Worm (Caenorhabditis elegans): ENCODE data around the gene C25H3.16.

C25H3.16 gene

DNA sequence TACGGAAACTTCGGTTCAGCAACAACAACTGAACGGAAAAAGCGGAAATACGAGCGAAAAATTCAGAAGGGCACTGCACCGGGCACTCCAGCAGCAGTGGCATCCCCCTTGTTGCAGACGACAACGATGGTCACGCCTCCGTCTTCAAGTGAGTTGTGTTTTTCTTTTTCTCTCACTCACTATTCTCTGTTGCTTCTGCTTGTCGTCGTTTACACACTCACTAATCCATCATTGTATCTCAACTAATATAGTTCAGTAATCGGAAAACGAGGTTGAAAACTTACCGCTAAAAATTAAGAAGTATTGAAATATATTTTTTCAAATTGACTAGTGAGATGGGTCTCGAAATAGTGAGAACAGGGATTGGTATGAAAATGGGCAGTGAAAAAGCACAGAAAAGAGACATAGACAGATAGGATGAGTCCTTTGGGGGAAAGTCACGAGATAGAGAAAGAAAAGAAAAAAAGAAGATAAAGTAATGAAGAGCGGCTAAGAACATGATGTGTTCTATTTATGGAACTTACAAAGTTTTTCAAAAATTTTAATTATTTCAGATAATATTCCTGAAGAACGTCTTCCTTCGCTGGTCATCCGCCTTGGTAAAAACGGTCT is 2.8 kb upstream of the C25H3.16 start:
- no peak for TF ChIP-seq snpc-4 (tag; optimal IDR thresholded peaks at IDR 0.05)
- TF ChIP-seq mep-1 (tag; optimal IDR thresholded peaks at IDR 0.05), result no peak
- TF ChIP-seq nhr-237 (tag; optimal IDR thresholded peaks at IDR 0.05), result no peak
- TF ChIP-seq ham-2 (GFP tag; optimal IDR thresholded peaks at IDR 0.05), result no peak
- TF ChIP-seq lsy-2 (tag; optimal IDR thresholded peaks at IDR 0.05), result no peak
- TF ChIP-seq ces-1 (GFP tag; optimal IDR thresholded peaks at IDR 0.05), result no peak
- no peak for TF ChIP-seq pha-4 (tag; optimal IDR thresholded peaks at IDR 0.05)
- TF ChIP-seq lin-13 (tag; optimal IDR thresholded peaks at IDR 0.05), result no peak
- TF ChIP-seq nhr-28 (tag; optimal IDR thresholded peaks at IDR 0.05), result no peak
- no peak for TF ChIP-seq mls-2 (tag; optimal IDR thresholded peaks at IDR 0.05)
- TF ChIP-seq zip-8 (tag; optimal IDR thresholded peaks at IDR 0.05), result no peak
- TF ChIP-seq sptf-1 (tag; optimal IDR thresholded peaks at IDR 0.05), result no peak
- no peak for TF ChIP-seq bed-3 (GFP tag; optimal IDR thresholded peaks at IDR 0.05)
- no peak for TF ChIP-seq nhr-76 (tag; optimal IDR thresholded peaks at IDR 0.05)

DNA sequence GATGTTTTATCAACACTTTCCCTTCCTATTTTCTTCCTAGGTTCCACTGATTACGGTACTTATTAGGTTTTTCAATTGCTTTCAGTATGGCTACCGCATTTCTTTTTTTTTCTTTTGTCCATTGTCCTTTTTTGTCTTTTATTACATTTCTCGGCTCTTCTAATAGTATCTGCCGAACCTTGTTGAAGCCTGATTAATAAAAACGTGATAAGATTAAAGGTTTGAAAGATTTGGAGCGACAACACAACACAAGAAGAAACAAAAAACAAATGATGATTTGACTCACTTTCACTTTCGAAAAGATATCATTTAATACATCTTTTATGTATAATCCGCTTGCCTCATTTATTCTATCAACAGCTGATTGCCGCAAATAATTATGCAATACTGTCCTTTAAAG is 1.1 kb upstream of the C25H3.16 start, which contains the start of gene C25H3.15:
C25H3.15 (plus strand) TSS at position 301 of the 400 bp plus-strand sequence.
- TF ChIP-seq nhr-2 (tag; optimal IDR thresholded peaks at IDR 0.05), result no peak
- no peak for TF ChIP-seq unc-120 (tag; optimal IDR thresholded peaks at IDR 0.05; ENCODE audit: poor library complexity, severe bottlenecking)
- no peak for TF ChIP-seq hlh-1 (tag; optimal IDR thresholded peaks at IDR 0.05)
- TF ChIP-seq M03D4.4 (tag; optimal IDR thresholded peaks at IDR 0.05), result no peak
- TF ChIP-seq blmp-1 (tag; optimal IDR thresholded peaks at IDR 0.05), result no peak
- no peak for TF ChIP-seq ceh-39 (tag; optimal IDR thresholded peaks at IDR 0.05)

- TF ChIP-seq mls-2 (tag; optimal IDR thresholded peaks at IDR 0.05) (no peak), ceh-39 (tag; optimal IDR thresholded peaks at IDR 0.05) (peak; percentile 70), sem-2 (GFP tag; optimal IDR thresholded peaks at IDR 0.05) (peak; percentile 50), elt-1 (tag; optimal IDR thresholded peaks at IDR 0.05; ENCODE audit: borderline replicate concordance, insufficient read depth) (peak; percentile 52), drap-1 (GFP tag; optimal IDR thresholded peaks at IDR 0.05) (peak; percentile 55)
Observed at ce11 chrII:5667540-5667939, 1.4 kb downstream of the C25H3.16 start.

- TF ChIP-seq snpc-4 (tag; optimal IDR thresholded peaks at IDR 0.05) (no peak), bed-3 (GFP tag; optimal IDR thresholded peaks at IDR 0.05) (no peak), ztf-11 (tag; optimal IDR thresholded peaks at IDR 0.05) (no peak), sptf-1 (tag; optimal IDR thresholded peaks at IDR 0.05) (no peak), unc-120 (tag; optimal IDR thresholded peaks at IDR 0.05; ENCODE audit: poor library complexity, severe bottlenecking) (no peak), ceh-39 (tag; optimal IDR thresholded peaks at IDR 0.05) (no peak), lin-13 (tag; optimal IDR thresholded peaks at IDR 0.05) (no peak), nhr-76 (tag; optimal IDR thresholded peaks at IDR 0.05) (no peak), ceh-43 (GFP tag; optimal IDR thresholded peaks at IDR 0.05) (no peak), elt-1 (tag; optimal IDR thresholded peaks at IDR 0.05; ENCODE audit: borderline replicate concordance, insufficient read depth) (no peak), nhr-237 (tag; optimal IDR thresholded peaks at IDR 0.05) (no peak), pha-4 (tag; optimal IDR thresholded peaks at IDR 0.05) (no peak), lin-32 (GFP tag; optimal IDR thresholded peaks at IDR 0.05) (no peak), elt-3 (tag; optimal IDR thresholded peaks at IDR 0.05) (no peak), tbx-8 (GFP tag; optimal IDR thresholded peaks at IDR 0.05) (no peak), ceh-83 (GFP tag; optimal IDR thresholded peaks at IDR 0.05) (no peak), nhr-2 (tag; optimal IDR thresholded peaks at IDR 0.05) (no peak)
Observed at ce11 chrII:5668830-5669229, 2.7 kb downstream of the C25H3.16 start, which contains the start of gene C25H3.7. TSS of gene C25H3.7 (minus strand) at chrII:5668930.

DNA sequence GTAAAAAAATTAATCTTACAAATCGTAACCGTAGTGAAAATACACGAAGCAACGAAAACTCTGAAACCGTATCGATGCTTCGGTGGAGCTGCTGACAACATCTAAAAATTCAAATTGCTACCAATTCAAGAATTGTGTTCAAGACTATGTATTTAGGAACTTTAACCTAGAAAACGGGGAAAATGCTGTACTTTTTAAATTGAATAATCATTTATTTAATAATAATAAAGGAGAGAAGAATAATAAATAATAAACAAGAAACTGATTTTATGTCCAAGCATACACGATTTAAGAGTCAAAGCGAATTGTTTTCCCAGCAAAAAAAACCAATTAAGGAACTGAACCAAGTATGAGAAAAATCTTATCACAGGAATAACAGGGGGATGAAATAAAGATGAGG is 3.5 kb downstream of the C25H3.16 start, which contains the start of gene C25H3.17:
C25H3.17 (minus strand) TSS at position 101 of the 400 bp plus-strand sequence.
- TF ChIP-seq cnd-1 (tag; optimal IDR thresholded peaks at IDR 0.05) (no peak), nhr-237 (tag; optimal IDR thresholded peaks at IDR 0.05) (no peak), hlh-1 (tag; optimal IDR thresholded peaks at IDR 0.05) (no peak), lsy-2 (tag; optimal IDR thresholded peaks at IDR 0.05) (no peak), bed-3 (GFP tag; optimal IDR thresholded peaks at IDR 0.05) (no peak), ceh-83 (GFP tag; optimal IDR thresholded peaks at IDR 0.05) (no peak), sem-2 (GFP tag; optimal IDR thresholded peaks at IDR 0.05) (no peak), flh-1 (GFP tag; optimal IDR thresholded peaks at IDR 0.05) (no peak), unc-39 (tag; optimal IDR thresholded peaks at IDR 0.05) (no peak), lin-32 (GFP tag; optimal IDR thresholded peaks at IDR 0.05) (no peak), unc-62 (GFP tag; optimal IDR thresholded peaks at IDR 0.05) (no peak), nhr-12 (tag; optimal IDR thresholded peaks at IDR 0.05) (no peak), elt-1 (tag; optimal IDR thresholded peaks at IDR 0.05; ENCODE audit: borderline replicate concordance, insufficient read depth) (no peak)

Measured in whole organism, mixed stage, embryonic.